Worm (Caenorhabditis elegans) whole organism, L2 larva: ENCODE results near the gene fmi-1.

Source experiments
- aly-2 ChIP-seq: fragments of 150-350 bp; optimal IDR thresholded peaks from 2 replicates; lab custom pipeline; 2014; ENCODE audit warnings: missing biosample characterization, missing genetic modification characterization
- elt-1 ChIP-seq: fragments of 150-350 bp; optimal IDR thresholded peaks from 2 replicates; lab custom pipeline; 2014; ENCODE audit warnings: missing biosample characterization, missing genetic modification characterization
- fos-1 ChIP-seq: fragments of 150-350 bp; optimal IDR thresholded peaks from 2 replicates; lab custom pipeline; 2014; ENCODE audit warnings: missing biosample characterization, missing genetic modification characterization
- nhr-11 ChIP-seq: fragments of 150-350 bp; optimal IDR thresholded peaks from 2 replicates; lab custom pipeline; 2014; ENCODE audit warnings: missing biosample characterization, missing genetic modification characterization
- nhr-12 ChIP-seq: fragments of 150-350 bp; optimal IDR thresholded peaks from 2 replicates; lab custom pipeline; 2014; ENCODE audit warnings: missing biosample characterization, missing genetic modification characterization
- nhr-237 ChIP-seq: fragments of 150-350 bp; optimal IDR thresholded peaks from 2 replicates; lab custom pipeline; 2014; ENCODE audit warnings: missing biosample characterization, missing genetic modification characterization
- nhr-25 ChIP-seq: fragments of 150-350 bp; sonication (generic microtip); optimal IDR thresholded peaks from 3 replicates; lab custom pipeline; 2014; ENCODE audit warnings: missing biosample characterization, missing genetic modification characterization
- skn-1 ChIP-seq: sonication (generic microtip); optimal IDR thresholded peaks from 2 replicates; lab custom pipeline; 2017; ENCODE audit warnings: missing biosample characterization, missing genetic modification characterization
- sma-3 ChIP-seq: sonication (generic microtip); optimal IDR thresholded peaks from 2 replicates; lab custom pipeline; 2016; ENCODE audit warnings: missing genetic modification reagents, missing genetic modification characterization, missing compliant biosample characterization

- TF ChIP-seq nhr-25 (tag; lab: Kevin White, UChicago) (no peak), elt-1 (tag; lab: Kevin White, UChicago) (no peak), aly-2 (tag; lab: Kevin White, UChicago) (no peak), fos-1 (tag; lab: Kevin White, UChicago) (no peak), nhr-237 (tag; lab: Kevin White, UChicago) (no peak), skn-1 (no peak), nhr-11 (tag; lab: Kevin White, UChicago) (no peak), nhr-12 (no peak), sma-3 (no peak)
Measured at ce11 chrV:13004374-13004773, 14.5 kb upstream of the fmi-1 start.
